Worm (Caenorhabditis elegans) whole organism, midembryonic: ENCODE measurements around the gene rad-23.
A peak's percentile ranks its signal among the peaks of the same experiment; 100 is the strongest.

Experiments
- T22C8.4 ChIP-seq: fragments of 200-800 bp; sonication (Bioruptor generic); IDR thresholded peaks from 2 replicates; pipeline ENCODE4 v1.3.6; 2022; ENCODE audit warnings: missing genetic modification characterization, missing compliant biosample characterization
- cog-1 ChIP-seq: sonication (generic microtip); optimal IDR thresholded peaks from 2 replicates; lab custom pipeline; 2016; ENCODE audit warnings: missing genetic modification characterization, missing compliant biosample characterization
- flt-1 ChIP-seq: fragments of 200-800 bp; sonication (Bioruptor generic); IDR thresholded peaks from 2 replicates; pipeline ENCODE4 v1.3.6; 2022; ENCODE audit warnings: missing genetic modification characterization, missing compliant biosample characterization
- klf-2 ChIP-seq: fragments of 200-800 bp; sonication (Bioruptor generic); conservative IDR thresholded peaks from 2 replicates; pipeline ENCODE4 v1.3.6; 2022; ENCODE audit warnings: missing genetic modification reagents, missing genetic modification characterization, missing compliant biosample characterization
- med-1 ChIP-seq: sonication (generic microtip); optimal IDR thresholded peaks from 2 replicates; lab custom pipeline; 2017; ENCODE audit warnings: missing genetic modification characterization, mild to moderate bottlenecking, missing compliant biosample characterization, antibody characterized with exemption, missing genetic modification reagents; ENCODE audit not compliant: insufficient read depth
- ref-1 ChIP-seq: fragments of 200-800 bp; sonication (Bioruptor generic); conservative IDR thresholded peaks from 2 replicates; pipeline ENCODE4 v1.3.6; 2022; ENCODE audit warnings: missing genetic modification reagents, missing genetic modification characterization, missing compliant biosample characterization
- tab-1 ChIP-seq: fragments of 200-800 bp; sonication (Bioruptor generic); IDR thresholded peaks from 2 replicates; pipeline ENCODE4 v1.3.6; 2022; ENCODE audit warnings: missing genetic modification characterization, missing compliant biosample characterization
- ztf-23 ChIP-seq: fragments of 200-800 bp; sonication (Bioruptor generic); IDR thresholded peaks from 2 replicates; pipeline ENCODE4 v1.3.6; 2022; ENCODE audit warnings: missing genetic modification reagents, missing genetic modification characterization, missing compliant biosample characterization
- ztf-29 ChIP-seq: fragments of 200-800 bp; sonication (Bioruptor generic); IDR thresholded peaks from 2 replicates; pipeline ENCODE4 v1.3.6; 2022; ENCODE audit warnings: missing genetic modification reagents, missing genetic modification characterization, missing compliant biosample characterization

DNA sequence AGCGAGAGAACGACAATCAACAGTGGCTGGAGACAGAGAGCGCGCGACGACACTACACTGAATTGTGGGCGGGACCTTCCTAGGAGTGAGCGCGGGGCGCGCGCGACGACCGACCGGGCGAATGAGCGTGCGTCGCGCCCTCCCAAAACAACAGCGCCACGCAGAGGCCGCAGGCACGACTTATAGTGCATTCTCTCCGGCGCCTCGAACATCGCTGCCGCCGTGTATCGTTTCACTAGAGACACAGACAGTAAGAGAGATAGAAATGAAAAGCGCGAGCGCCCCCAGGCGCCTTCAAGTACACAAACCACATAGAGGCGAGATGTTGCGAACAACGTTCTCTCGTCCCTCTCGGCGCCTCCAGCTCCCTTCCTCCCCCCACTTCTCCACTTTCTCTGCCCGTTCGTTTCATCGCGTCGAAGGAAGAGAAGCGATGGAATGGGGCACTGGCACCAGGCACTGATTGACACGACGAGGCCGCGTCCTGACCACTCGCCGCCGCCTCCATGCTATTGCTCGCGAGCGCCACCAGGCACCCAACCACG, 32.6 kb downstream of the rad-23 start:
- peak; percentile 33; the same call in 1 of the 2 replicates for TF ChIP-seq flt-1 (GFP tag; lab: Robert Waterston, UW)
- TF ChIP-seq med-1 (GFP tag; lab: Kevin White, UChicago): no peak
- no peak for TF ChIP-seq ztf-23 (GFP tag; lab: Robert Waterston, UW)
- TF ChIP-seq T22C8.4 (GFP tag; lab: Robert Waterston, UW): no peak
- TF ChIP-seq cog-1: no peak
- TF ChIP-seq ref-1 (GFP tag; lab: Robert Waterston, UW): no peak
- no peak for TF ChIP-seq klf-2 (GFP tag; lab: Robert Waterston, UW)
- no peak for TF ChIP-seq tab-1
- no peak for TF ChIP-seq ztf-29 (GFP tag; lab: Robert Waterston, UW)
